Fruit fly (Drosophila melanogaster) whole organism: Measurements from ENCODE around the gene stumps.

Experiments
- Dll ChIP-seq: fragments of >200 bp; optimal IDR thresholded peaks from 2 replicates; lab custom pipeline; 2017
- EcR ChIP-seq, 2 experiments: fragments of >200 bp; optimal IDR thresholded peaks; 2 replicates each; lab custom pipeline; 2017; ENCODE audit warnings: missing biosample characterization in 2 of 2, missing genetic modification characterization in 2 of 2, missing genetic modification reagents in 2 of 2
- pan ChIP-seq: fragments of >200 bp; optimal IDR thresholded peaks from 2 replicates; lab custom pipeline; 2017

- TF ChIP-seq EcR (GFP tag; optimal IDR thresholded peaks at IDR 0.05; lab: Kevin White, UChicago) (no peak), pan (lab: Kevin White, UChicago) (no peak), Dll (no peak)
Observed at dm6 chr3R:14589483-14589882, 12.5 kb downstream of the stumps start.
